Worm (Caenorhabditis elegans) whole organism, L3 larva: ENCODE measurements around the gene str-129.

ENCODE experiments used
- R02D3.7 ChIP-seq: fragments of 150-350 bp; optimal IDR thresholded peaks from 2 replicates; lab custom pipeline; 2014; ENCODE audit warnings: missing biosample characterization, missing genetic modification characterization
- ZK546.5 ChIP-seq: sonication (generic microtip); optimal IDR thresholded peaks from 2 replicates; lab custom pipeline; 2017; ENCODE audit warnings: missing biosample characterization, missing genetic modification characterization
- aly-2 ChIP-seq: fragments of 150-350 bp; optimal IDR thresholded peaks from 2 replicates; lab custom pipeline; 2014; ENCODE audit warnings: missing biosample characterization, missing genetic modification characterization
- ceh-28 ChIP-seq: fragments of 150-350 bp; optimal IDR thresholded peaks from 2 replicates; lab custom pipeline; 2014; ENCODE audit warnings: missing biosample characterization, missing genetic modification reagents, missing genetic modification characterization
- ceh-82 ChIP-seq: fragments of 150-350 bp; optimal IDR thresholded peaks from 2 replicates; lab custom pipeline; 2014; ENCODE audit warnings: missing biosample characterization, missing genetic modification characterization
- ceh-9 ChIP-seq: sonication (generic microtip); optimal IDR thresholded peaks from 2 replicates; lab custom pipeline; 2018; ENCODE audit warnings: missing biosample characterization, missing genetic modification characterization
- egl-27 ChIP-seq: sonication (generic microtip); optimal IDR thresholded peaks from 4 replicates; lab custom pipeline; 2017; ENCODE audit warnings: missing biosample characterization, missing genetic modification reagents, missing genetic modification characterization
- elt-1 ChIP-seq: fragments of 150-350 bp; optimal IDR thresholded peaks from 2 replicates; lab custom pipeline; 2014; ENCODE audit warnings: missing biosample characterization, missing genetic modification characterization
- elt-2 ChIP-seq: sonication (generic microtip); optimal IDR thresholded peaks from 2 replicates; lab custom pipeline; 2016; ENCODE audit warnings: missing genetic modification reagents, mild to moderate bottlenecking, missing genetic modification characterization, missing compliant biosample characterization
- elt-3 ChIP-seq, 3 experiments: fragments of 150-350 bp in 1 of 3; sonication (generic microtip) in 2 of 3; optimal IDR thresholded peaks; 2 replicates in 2 of 3; 4 replicates in 1 of 3; lab custom pipeline; 2014 to 2017; ENCODE audit warnings: missing biosample characterization in 3 of 3, missing genetic modification characterization in 3 of 3
- eor-1 ChIP-seq, 2 experiments: fragments of 150-350 bp; optimal IDR thresholded peaks; 2 replicates each; lab custom pipeline; 2014 to 2018; ENCODE audit warnings: missing biosample characterization in 2 of 2, missing genetic modification characterization in 2 of 2
- fkh-10 ChIP-seq: sonication (generic microtip); optimal IDR thresholded peaks from 2 replicates; lab custom pipeline; 2017; ENCODE audit warnings: missing biosample characterization, missing genetic modification reagents, missing genetic modification characterization
- fkh-2 ChIP-seq: fragments of 150-350 bp; optimal IDR thresholded peaks from 2 replicates; lab custom pipeline; 2014; ENCODE audit warnings: missing biosample characterization, missing genetic modification reagents, missing genetic modification characterization
- hmg-11 ChIP-seq: sonication (generic microtip); optimal IDR thresholded peaks from 2 replicates; lab custom pipeline; 2016; ENCODE audit warnings: missing genetic modification characterization, missing compliant biosample characterization
- jun-1 ChIP-seq: fragments of 150-350 bp; optimal IDR thresholded peaks from 2 replicates; lab custom pipeline; 2014; ENCODE audit warnings: missing biosample characterization, missing genetic modification reagents, missing genetic modification characterization
- lin-15B ChIP-seq: fragments of 150-350 bp; optimal IDR thresholded peaks from 2 replicates; lab custom pipeline; 2014; ENCODE audit warnings: missing biosample characterization, missing genetic modification characterization
- lsy-12 ChIP-seq: sonication (generic microtip); optimal IDR thresholded peaks from 2 replicates; lab custom pipeline; 2016; ENCODE audit warnings: mild to moderate bottlenecking, missing genetic modification characterization, missing compliant biosample characterization
- mdl-1 ChIP-seq: fragments of 150-350 bp; optimal IDR thresholded peaks from 2 replicates; lab custom pipeline; 2014; ENCODE audit warnings: missing biosample characterization, missing genetic modification characterization
- mml-1 ChIP-seq: fragments of 150-350 bp; sonication (generic microtip); optimal IDR thresholded peaks from 3 replicates; lab custom pipeline; 2014; ENCODE audit warnings: missing biosample characterization, missing genetic modification characterization
- nhr-11 ChIP-seq: fragments of 150-350 bp; optimal IDR thresholded peaks from 2 replicates; lab custom pipeline; 2014; ENCODE audit warnings: missing biosample characterization, missing genetic modification characterization
- nhr-12 ChIP-seq: fragments of 150-350 bp; optimal IDR thresholded peaks from 2 replicates; lab custom pipeline; 2014; ENCODE audit warnings: missing biosample characterization, missing genetic modification characterization
- nhr-23 ChIP-seq: fragments of 150-350 bp; optimal IDR thresholded peaks from 2 replicates; lab custom pipeline; 2014; ENCODE audit warnings: missing biosample characterization, missing genetic modification reagents, missing genetic modification characterization
- nhr-237 ChIP-seq: fragments of 150-350 bp; optimal IDR thresholded peaks from 2 replicates; lab custom pipeline; 2014; ENCODE audit warnings: missing biosample characterization, missing genetic modification characterization
- nhr-25 ChIP-seq: sonication (generic microtip); optimal IDR thresholded peaks from 2 replicates; lab custom pipeline; 2017; ENCODE audit warnings: missing biosample characterization, missing genetic modification characterization
- nhr-28 ChIP-seq: fragments of 150-350 bp; optimal IDR thresholded peaks from 2 replicates; lab custom pipeline; 2014; ENCODE audit warnings: missing biosample characterization, missing genetic modification characterization
- nhr-67 ChIP-seq: fragments of 150-350 bp; optimal IDR thresholded peaks from 2 replicates; lab custom pipeline; 2014; ENCODE audit warnings: missing biosample characterization, missing genetic modification characterization
- nhr-76 ChIP-seq: fragments of 150-350 bp; sonication (generic microtip); optimal IDR thresholded peaks from 5 replicates; lab custom pipeline; 2014; ENCODE audit warnings: missing biosample characterization, missing genetic modification characterization
- nhr-77 ChIP-seq: fragments of 150-350 bp; optimal IDR thresholded peaks from 2 replicates; lab custom pipeline; 2014; ENCODE audit warnings: missing biosample characterization, missing genetic modification characterization
- pha-4 ChIP-seq: fragments of 150-350 bp; optimal IDR thresholded peaks from 2 replicates; lab custom pipeline; 2014; ENCODE audit warnings: missing biosample characterization, missing genetic modification reagents, missing genetic modification characterization
- pqm-1 ChIP-seq: fragments of 150-350 bp; optimal IDR thresholded peaks from 2 replicates; lab custom pipeline; 2017; ENCODE audit warnings: missing biosample characterization, missing genetic modification characterization, inconsistent platforms
- skn-1 ChIP-seq: fragments of 150-350 bp; optimal IDR thresholded peaks from 2 replicates; lab custom pipeline; 2014; ENCODE audit warnings: missing biosample characterization, missing genetic modification characterization
- snpc-4 ChIP-seq: fragments of 150-350 bp; optimal IDR thresholded peaks from 2 replicates; lab custom pipeline; 2014; ENCODE audit warnings: missing biosample characterization, missing genetic modification characterization
- unc-39 ChIP-seq: sonication (generic microtip); optimal IDR thresholded peaks from 4 replicates; lab custom pipeline; 2017; ENCODE audit warnings: missing biosample characterization, missing genetic modification characterization
- unc-62 ChIP-seq: fragments of 150-350 bp; sonication (generic microtip); optimal IDR thresholded peaks from 4 replicates; lab custom pipeline; 2014; ENCODE audit warnings: missing biosample characterization, missing genetic modification reagents, missing genetic modification characterization
- ztf-11 ChIP-seq: fragments of 150-350 bp; optimal IDR thresholded peaks from 2 replicates; lab custom pipeline; 2014; ENCODE audit warnings: missing biosample characterization, missing genetic modification characterization
- ztf-4 ChIP-seq: fragments of 150-350 bp; optimal IDR thresholded peaks from 2 replicates; lab custom pipeline; 2014; ENCODE audit warnings: missing biosample characterization, missing genetic modification characterization

str-129 gene

ce11 chrV:8098239-8098638 lies 6.0 kb upstream of the str-129 start, which contains the start of gene str-145:
Gene str-145 (minus strand): TSS chrV:8098339.
- TF ChIP-seq ZK546.5 (no peak), unc-39 (no peak)

ce11 chrV:8095378-8095777 lies 3.1 kb upstream of the str-129 start, which contains the start of gene str-146:
Gene str-146 (minus strand): TSS chrV:8095478.
- TF ChIP-seq elt-1 (no peak), ceh-82 (tag; lab: Kevin White, UChicago) (no peak), nhr-67 (tag; lab: Kevin White, UChicago) (no peak), nhr-237 (tag; lab: Kevin White, UChicago) (no peak), skn-1 (tag; lab: Kevin White, UChicago) (no peak), eor-1 (tag; optimal IDR thresholded peaks at IDR 0.05; lab: Kevin White, UChicago) (no peak), fkh-2 (tag; lab: Kevin White, UChicago) (no peak), lin-15B (no peak), mml-1 (no peak), elt-2 (tag; lab: Kevin White, UChicago) (no peak), unc-39 (no peak)

- TF ChIP-seq jun-1 (no peak), nhr-237 (tag; lab: Kevin White, UChicago) (no peak), elt-3 (tag; optimal IDR thresholded peaks at IDR 0.05; lab: Kevin White, UChicago) (no peak), pha-4 (tag; lab: Kevin White, UChicago) (no peak), ceh-28 (no peak), nhr-12 (no peak), unc-62 (no peak), nhr-67 (tag; lab: Kevin White, UChicago) (no peak), ZK546.5 (no peak), nhr-25 (tag; lab: Kevin White, UChicago) (no peak), nhr-28 (tag; lab: Kevin White, UChicago) (no peak), ztf-11 (tag; lab: Kevin White, UChicago) (no peak), ztf-4 (tag; lab: Kevin White, UChicago) (no peak), unc-39 (no peak), mml-1 (no peak)
These were observed 1.7 kb downstream of the str-129 start, which contains the start of gene str-130 for ce11 chrV:8090595-8090994. Gene str-130 (minus strand): TSS chrV:8090695.

ce11 chrV:8085141-8085540 lies 7.1 kb downstream of the str-129 start, which contains the start of gene C09H5.7:
Gene C09H5.7 (minus strand): TSS chrV:8085241.
- TF ChIP-seq jun-1 (no peak), aly-2 (no peak), lsy-12 (no peak), eor-1 (tag; optimal IDR thresholded peaks at IDR 0.05; lab: Kevin White, UChicago) (no peak), nhr-76 (tag; lab: Kevin White, UChicago) (no peak), lin-15B (no peak), elt-3 (tag; optimal IDR thresholded peaks at IDR 0.05; lab: Kevin White, UChicago) (no peak), egl-27 (tag; lab: Kevin White, UChicago) (no peak), mdl-1 (tag; lab: Kevin White, UChicago) (no peak), ceh-9 (tag; lab: Kevin White, UChicago) (no peak), fkh-10 (GFP tag; lab: Kevin White, UChicago) (no peak), R02D3.7 (tag; lab: Kevin White, UChicago) (no peak), pqm-1 (tag; lab: Kevin White, UChicago) (no peak), nhr-25 (tag; lab: Kevin White, UChicago) (no peak), hmg-11 (tag; lab: Kevin White, UChicago) (no peak), snpc-4 (tag; lab: Kevin White, UChicago) (no peak), nhr-237 (tag; lab: Kevin White, UChicago) (no peak)
- TF ChIP-seq, all 47 proteins: peak for 0

ce11 chrV:8081579-8081978 lies 10.7 kb downstream of the str-129 start, which contains the start of gene str-131:
Gene str-131 (minus strand): TSS chrV:8081679.
- TF ChIP-seq mml-1 = no peak
- TF ChIP-seq nhr-11 (tag; lab: Kevin White, UChicago) = no peak
- no peak for TF ChIP-seq skn-1 (tag; lab: Kevin White, UChicago)
- TF ChIP-seq nhr-25 (tag; lab: Kevin White, UChicago) = no peak
- no peak for TF ChIP-seq ZK546.5
- TF ChIP-seq ztf-11 (tag; lab: Kevin White, UChicago) = no peak
- TF ChIP-seq elt-3 (tag; optimal IDR thresholded peaks at IDR 0.05; lab: Kevin White, UChicago) = no peak
- TF ChIP-seq nhr-23 (tag; lab: Kevin White, UChicago) = no peak
- no peak for TF ChIP-seq nhr-77
- TF ChIP-seq lin-15B = no peak
- no peak for TF ChIP-seq nhr-28 (tag; lab: Kevin White, UChicago)
- TF ChIP-seq ztf-4 (tag; lab: Kevin White, UChicago) = no peak
- TF ChIP-seq aly-2 = no peak
- TF ChIP-seq ceh-82 (tag; lab: Kevin White, UChicago) = no peak
